Worm (Caenorhabditis elegans) whole organism, late embryonic: ENCODE data around the gene T02H6.6.

Source experiments
- ama-1 ChIP-seq: fragments of 150-350 bp; optimal IDR thresholded peaks from 2 replicates; lab custom pipeline; 2014
- ceh-18 ChIP-seq: sonication (generic microtip); optimal IDR thresholded peaks from 2 replicates; lab custom pipeline; 2016; ENCODE audit warnings: missing genetic modification characterization, missing compliant biosample characterization
- ceh-22 ChIP-seq: sonication (generic microtip); optimal IDR thresholded peaks from 2 replicates; lab custom pipeline; 2017; ENCODE audit warnings: missing biosample characterization, missing genetic modification characterization
- ceh-30 ChIP-seq: fragments of 150-350 bp; optimal IDR thresholded peaks from 2 replicates; lab custom pipeline; 2014; ENCODE audit warnings: missing biosample characterization, missing genetic modification characterization
- ceh-9 ChIP-seq: sonication (generic microtip); optimal IDR thresholded peaks from 2 replicates; lab custom pipeline; 2016; ENCODE audit warnings: mild to moderate bottlenecking, missing genetic modification characterization, inconsistent platforms, missing compliant biosample characterization
- dmd-4 ChIP-seq: sonication (generic microtip); optimal IDR thresholded peaks from 2 replicates; lab custom pipeline; 2016; ENCODE audit warnings: borderline replicate concordance, missing genetic modification characterization, missing compliant biosample characterization
- hlh-30 ChIP-seq: sonication (generic microtip); optimal IDR thresholded peaks from 2 replicates; lab custom pipeline; 2017; ENCODE audit warnings: antibody characterized with exemption, missing genetic modification characterization, missing compliant biosample characterization; ENCODE audit not compliant: insufficient read depth
- madf-2 ChIP-seq: sonication (generic microtip); optimal IDR thresholded peaks from 2 replicates; lab custom pipeline; 2017; ENCODE audit warnings: missing genetic modification characterization, missing compliant biosample characterization
- nfya-1 ChIP-seq: sonication (generic microtip); optimal IDR thresholded peaks from 2 replicates; lab custom pipeline; 2017; ENCODE audit warnings: missing genetic modification characterization, mild to moderate bottlenecking, missing compliant biosample characterization, antibody characterized with exemption, moderate library complexity
- pax-1 ChIP-seq: fragments of 150-350 bp; optimal IDR thresholded peaks from 2 replicates; lab custom pipeline; 2014; ENCODE audit warnings: missing biosample characterization, missing genetic modification characterization
- pha-4 ChIP-seq: fragments of 150-350 bp; optimal IDR thresholded peaks from 2 replicates; lab custom pipeline; 2018; ENCODE audit warnings: missing biosample characterization, missing genetic modification reagents, missing genetic modification characterization
- unc-86 ChIP-seq: sonication (generic microtip); optimal IDR thresholded peaks from 2 replicates; lab custom pipeline; 2016; ENCODE audit warnings: missing genetic modification characterization, missing compliant biosample characterization

DNA sequence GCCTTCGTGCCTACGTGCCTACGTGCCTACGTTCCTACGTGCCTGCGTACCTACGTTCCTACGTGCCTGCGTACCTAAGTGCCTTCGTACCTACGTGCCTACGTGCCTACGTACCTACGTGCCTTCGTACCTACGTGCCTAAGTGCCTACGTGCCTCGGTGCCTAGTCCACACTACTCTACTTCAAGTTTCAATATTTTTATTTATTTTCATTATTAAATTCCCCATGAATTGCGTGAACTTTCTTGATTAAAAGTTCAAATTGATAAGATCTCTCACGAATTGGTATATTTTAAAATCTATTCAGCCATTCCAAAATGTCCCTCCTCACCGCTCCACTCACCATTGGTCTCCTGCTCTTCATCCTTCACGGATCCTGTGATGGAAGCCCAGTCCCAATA, 9.5 kb upstream of the T02H6.6 start, which contains the start of gene Y39F10C.3:
- no peak for TF ChIP-seq ceh-9
- no peak for TF ChIP-seq pax-1 (tag; lab: Kevin White, UChicago)
- TF ChIP-seq ama-1 (lab: Kevin White, UChicago) = no peak
- no peak for TF ChIP-seq madf-2 (tag; lab: Kevin White, UChicago)
- TF ChIP-seq ceh-18 (tag; lab: Kevin White, UChicago) = no peak
- no peak for TF ChIP-seq ceh-30 (tag; lab: Kevin White, UChicago)
- no peak for TF ChIP-seq dmd-4
- no peak for TF ChIP-seq hlh-30
- TF ChIP-seq ceh-22 (tag; lab: Kevin White, UChicago) = no peak
- TF ChIP-seq unc-86 (tag; lab: Kevin White, UChicago) = no peak
- TF ChIP-seq pha-4 = no peak
- no peak for TF ChIP-seq nfya-1 (tag; lab: Kevin White, UChicago)
